Worm (Caenorhabditis elegans) whole organism, L2 larva: Measurements from ENCODE around the gene tag-243.

Source experiments
- C34F6.9 ChIP-seq: fragments of 150-350 bp; optimal IDR thresholded peaks from 2 replicates; lab custom pipeline; 2014; ENCODE audit warnings: missing biosample characterization, missing genetic modification characterization
- Y55F3AM.14 ChIP-seq: fragments of 200-800 bp; sonication (Bioruptor generic); optimal IDR thresholded peaks from 2 replicates; lab custom pipeline; 2018; ENCODE audit warnings: mild to moderate bottlenecking, missing genetic modification characterization, missing compliant biosample characterization
- ZK546.5 ChIP-seq: sonication (generic microtip); optimal IDR thresholded peaks from 2 replicates; lab custom pipeline; 2017; ENCODE audit warnings: missing biosample characterization, missing genetic modification characterization
- aly-2 ChIP-seq: fragments of 150-350 bp; optimal IDR thresholded peaks from 2 replicates; lab custom pipeline; 2014; ENCODE audit warnings: missing biosample characterization, missing genetic modification characterization
- blmp-1 ChIP-seq: sonication (generic microtip); optimal IDR thresholded peaks from 2 replicates; lab custom pipeline; 2017; ENCODE audit warnings: missing genetic modification characterization, mild to moderate bottlenecking, missing compliant biosample characterization, antibody characterized with exemption, moderate library complexity; ENCODE audit not compliant: insufficient read depth
- ceh-16 ChIP-seq: fragments of 150-350 bp; optimal IDR thresholded peaks from 2 replicates; lab custom pipeline; 2014; ENCODE audit warnings: missing biosample characterization, missing genetic modification characterization
- ceh-82 ChIP-seq: fragments of 150-350 bp; optimal IDR thresholded peaks from 2 replicates; lab custom pipeline; 2014; ENCODE audit warnings: missing biosample characterization, missing genetic modification characterization
- crh-2 ChIP-seq: sonication (generic microtip); optimal IDR thresholded peaks from 2 replicates; lab custom pipeline; 2017; ENCODE audit warnings: missing biosample characterization, missing genetic modification characterization
- dmd-4 ChIP-seq: sonication (generic microtip); optimal IDR thresholded peaks from 2 replicates; lab custom pipeline; 2017; ENCODE audit warnings: missing biosample characterization, missing genetic modification characterization
- gmeb-1 ChIP-seq: fragments of 150-350 bp; optimal IDR thresholded peaks from 2 replicates; lab custom pipeline; 2014; ENCODE audit warnings: missing biosample characterization, missing genetic modification characterization
- lin-39 ChIP-seq: fragments of 150-350 bp; optimal IDR thresholded peaks from 2 replicates; lab custom pipeline; 2014; ENCODE audit warnings: missing biosample characterization, missing genetic modification reagents, missing genetic modification characterization
- lsy-2 ChIP-seq, 2 experiments: fragments of 150-350 bp in 1 of 2; sonication (generic microtip) in 1 of 2; optimal IDR thresholded peaks; 2 replicates each; lab custom pipeline; 2014 to 2017; ENCODE audit warnings: missing biosample characterization in 2 of 2, missing genetic modification characterization in 2 of 2
- mbf-1 ChIP-seq: sonication (generic microtip); optimal IDR thresholded peaks from 2 replicates; lab custom pipeline; 2017; ENCODE audit warnings: missing biosample characterization, missing genetic modification characterization
- mdl-1 ChIP-seq, 2 experiments: fragments of 150-350 bp in 1 of 2; sonication (generic microtip) in 1 of 2; optimal IDR thresholded peaks; 2 replicates each; lab custom pipeline; 2017; ENCODE audit warnings: missing biosample characterization in 2 of 2, missing genetic modification characterization in 2 of 2
- nhr-11 ChIP-seq: fragments of 150-350 bp; optimal IDR thresholded peaks from 2 replicates; lab custom pipeline; 2014; ENCODE audit warnings: missing biosample characterization, missing genetic modification characterization
- nhr-12 ChIP-seq: fragments of 150-350 bp; optimal IDR thresholded peaks from 2 replicates; lab custom pipeline; 2014; ENCODE audit warnings: missing biosample characterization, missing genetic modification characterization
- nhr-21 ChIP-seq: fragments of 150-350 bp; optimal IDR thresholded peaks from 2 replicates; lab custom pipeline; 2014; ENCODE audit warnings: missing biosample characterization, missing genetic modification characterization
- nhr-237 ChIP-seq: fragments of 150-350 bp; optimal IDR thresholded peaks from 2 replicates; lab custom pipeline; 2014; ENCODE audit warnings: missing biosample characterization, missing genetic modification characterization
- nhr-6 ChIP-seq: fragments of 150-350 bp; optimal IDR thresholded peaks from 2 replicates; lab custom pipeline; 2014; ENCODE audit warnings: missing biosample characterization, missing genetic modification characterization
- nhr-77 ChIP-seq: fragments of 150-350 bp; optimal IDR thresholded peaks from 2 replicates; lab custom pipeline; 2014; ENCODE audit warnings: missing biosample characterization, missing genetic modification characterization
- peb-1 ChIP-seq: fragments of 150-350 bp; optimal IDR thresholded peaks from 2 replicates; lab custom pipeline; 2014; ENCODE audit warnings: missing biosample characterization, missing genetic modification characterization
- sem-4 ChIP-seq: fragments of 150-350 bp; optimal IDR thresholded peaks from 2 replicates; lab custom pipeline; 2014; ENCODE audit warnings: missing biosample characterization, missing genetic modification reagents, missing genetic modification characterization
- skn-1 ChIP-seq: sonication (generic microtip); optimal IDR thresholded peaks from 2 replicates; lab custom pipeline; 2017; ENCODE audit warnings: missing biosample characterization, missing genetic modification characterization
- sma-9 ChIP-seq, 2 experiments: fragments of 150-350 bp in 1 of 2; sonication (generic microtip) in 1 of 2; optimal IDR thresholded peaks; 2 replicates each; lab custom pipeline; 2014 to 2016; ENCODE audit warnings: missing genetic modification characterization in 2 of 2, mild to moderate bottlenecking in 1 of 2, missing biosample characterization in 1 of 2, missing compliant biosample characterization in 1 of 2, missing genetic modification reagents in 1 of 2, moderate library complexity in 1 of 2
- snpc-4 ChIP-seq: fragments of 150-350 bp; optimal IDR thresholded peaks from 2 replicates; lab custom pipeline; 2014; ENCODE audit warnings: missing biosample characterization, missing genetic modification characterization
- unc-39 ChIP-seq: fragments of 150-350 bp; optimal IDR thresholded peaks from 2 replicates; lab custom pipeline; 2014; ENCODE audit warnings: missing biosample characterization, missing genetic modification characterization
- unc-55 ChIP-seq: fragments of 150-350 bp; sonication (generic microtip); optimal IDR thresholded peaks from 3 replicates; lab custom pipeline; 2014; ENCODE audit warnings: missing biosample characterization, missing genetic modification reagents, missing genetic modification characterization
- unc-62 ChIP-seq: fragments of 150-350 bp; optimal IDR thresholded peaks from 2 replicates; lab custom pipeline; 2014; ENCODE audit warnings: missing biosample characterization, missing genetic modification reagents, missing genetic modification characterization
- zag-1 ChIP-seq: fragments of 150-350 bp; optimal IDR thresholded peaks from 2 replicates; lab custom pipeline; 2014; ENCODE audit warnings: missing biosample characterization, missing genetic modification characterization
- ztf-1 ChIP-seq: fragments of 200-800 bp; sonication (Bioruptor generic); conservative IDR thresholded peaks from 2 replicates; pipeline ENCODE4 v1.3.6; 2022; ENCODE audit warnings: missing genetic modification characterization, missing compliant biosample characterization
- ztf-11 ChIP-seq: sonication (generic microtip); optimal IDR thresholded peaks from 2 replicates; lab custom pipeline; 2017; ENCODE audit warnings: missing biosample characterization, missing genetic modification characterization
- ztf-4 ChIP-seq: fragments of 150-350 bp; optimal IDR thresholded peaks from 2 replicates; lab custom pipeline; 2014; ENCODE audit warnings: missing biosample characterization, missing genetic modification characterization

tag-243 gene

DNA sequence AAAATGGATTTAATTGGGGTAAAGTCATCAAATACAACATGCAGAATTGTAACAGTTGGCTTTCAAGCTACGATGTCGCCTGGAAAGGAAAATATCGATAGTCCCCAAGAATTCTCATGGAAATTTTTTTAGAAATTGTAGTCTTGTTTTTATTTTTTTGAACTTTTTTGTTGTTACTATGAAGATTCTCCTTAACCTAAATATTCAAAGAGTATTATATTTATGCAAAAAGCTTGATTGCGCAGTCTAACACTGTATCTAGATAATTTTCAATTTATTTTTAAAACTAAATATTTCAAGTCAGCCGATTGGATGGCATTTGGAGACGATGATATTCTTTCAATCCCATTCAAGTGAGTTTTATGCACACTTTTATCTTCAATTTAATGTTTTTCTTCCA, 17.0 kb upstream of the tag-243 start, which contains the start of gene pgap-2:
Gene pgap-2, plus strand, starts transcription at position 301 of the 400 bp plus-strand sequence.
- TF ChIP-seq unc-62 (GFP tag; lab: Kevin White, UChicago): no peak
- TF ChIP-seq, all 48 proteins: peak for 0

DNA sequence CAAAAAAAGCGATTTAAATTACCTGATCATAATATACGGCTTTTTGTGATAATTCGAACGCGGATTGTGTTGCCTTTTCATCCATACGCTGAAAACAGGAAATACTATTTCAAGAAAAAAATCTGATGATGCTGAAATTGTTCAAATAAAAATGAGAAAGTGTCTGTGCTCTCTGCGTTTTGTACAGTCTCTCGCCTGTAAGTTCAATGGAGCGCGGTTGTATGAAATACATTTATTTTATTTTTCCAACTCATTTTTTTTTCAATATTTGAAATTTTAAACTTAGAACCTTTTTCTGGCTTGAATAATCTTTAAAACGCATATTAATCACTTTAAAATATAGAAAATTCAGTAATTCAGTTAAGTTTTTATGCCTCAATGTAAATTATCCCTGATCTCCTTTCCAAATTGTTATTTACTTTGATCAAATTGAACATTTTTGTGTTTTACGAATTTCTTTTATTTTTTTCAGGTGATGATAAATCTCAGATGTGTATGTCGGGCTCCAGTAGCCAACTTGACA, 15.7 kb upstream of the tag-243 start, which contains the start of the genes clp-2 and mrpl-16:
Gene clp-2, minus strand, starts transcription at position 94 of the 523 bp plus-strand sequence.
Gene mrpl-16, plus strand, starts transcription at position 473 of the 523 bp plus-strand sequence.
- TF ChIP-seq unc-55 (GFP tag; lab: Kevin White, UChicago) (peak; percentile 59), lsy-2 (tag; optimal IDR thresholded peaks at IDR 0.05; lab: Kevin White, UChicago) (peak in 1 of 2 experiments; percentile 59), aly-2 (tag; lab: Kevin White, UChicago) (no peak), C34F6.9 (peak; percentile 58), crh-2 (tag; lab: Kevin White, UChicago) (peak; percentile 12)
- TF ChIP-seq, all 48 proteins: peak for 4

DNA sequence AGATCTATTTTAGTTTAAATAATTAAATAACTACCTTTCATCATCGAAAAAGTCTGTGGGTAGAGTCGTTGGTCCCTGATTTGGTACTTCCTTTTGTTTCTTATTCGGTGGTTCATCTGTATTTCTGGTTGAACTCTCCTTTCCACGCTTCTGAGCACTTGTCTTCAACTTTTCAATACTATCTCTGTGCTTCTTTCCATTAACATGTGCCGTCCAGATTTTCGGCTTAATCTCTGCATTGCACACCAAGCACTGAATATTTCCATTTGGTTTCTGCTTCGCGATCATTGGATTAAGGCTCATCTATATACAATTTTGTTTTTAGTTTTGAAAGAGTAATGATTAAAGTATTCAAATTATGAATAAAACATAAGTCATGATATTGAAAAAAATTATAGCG, 11.7 kb upstream of the tag-243 start, which contains the start of gene sel-13:
Gene sel-13, minus strand, starts transcription at position 303 of the 400 bp plus-strand sequence.
- TF ChIP-seq mbf-1 (tag; lab: Kevin White, UChicago) (no peak), C34F6.9 (no peak), ceh-16 (tag; lab: Kevin White, UChicago) (no peak), skn-1 (tag; lab: Kevin White, UChicago) (no peak), mdl-1 (tag; optimal IDR thresholded peaks at IDR 0.05; lab: Kevin White, UChicago) (no peak), nhr-21 (tag; lab: Kevin White, UChicago) (no peak), dmd-4 (tag; lab: Kevin White, UChicago) (no peak), ceh-82 (tag; lab: Kevin White, UChicago) (no peak), unc-39 (no peak)
- TF ChIP-seq, all 48 proteins: peak for 0

DNA sequence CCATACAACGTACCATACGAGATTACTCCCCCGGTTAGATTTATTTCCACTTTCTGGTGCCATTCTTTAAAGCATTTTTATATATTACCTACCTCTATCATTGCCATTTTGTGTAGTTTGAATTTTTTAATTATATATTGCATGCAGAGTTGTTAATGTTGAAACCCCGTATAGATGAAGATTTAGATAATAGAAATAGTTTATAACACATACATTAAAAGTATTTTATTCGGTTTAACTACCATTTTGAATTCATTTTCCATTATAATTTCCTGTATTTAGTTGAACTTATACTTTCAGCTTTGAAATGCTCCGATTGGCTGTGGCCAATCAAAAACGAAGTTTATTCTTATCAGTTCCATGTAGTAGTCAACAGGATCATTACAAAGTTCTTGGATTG, 9.6 kb upstream of the tag-243 start, which contains the start of gene dnj-18:
Gene dnj-18, plus strand, starts transcription at position 301 of the 400 bp plus-strand sequence.
- TF ChIP-seq gmeb-1 (tag; lab: Kevin White, UChicago) (no peak), ceh-16 (tag; lab: Kevin White, UChicago) (no peak), lin-39 (tag; lab: Kevin White, UChicago) (no peak), nhr-11 (tag; lab: Kevin White, UChicago) (no peak), nhr-237 (tag; lab: Kevin White, UChicago) (no peak), nhr-6 (tag; lab: Kevin White, UChicago) (no peak), nhr-21 (tag; lab: Kevin White, UChicago) (no peak)
- TF ChIP-seq, all 48 proteins: peak for 0

ce11 chrIII:4696903-4697302, 8.6 kb upstream of the tag-243 start:
- TF ChIP-seq ztf-1 (GFP tag; lab: Robert Waterston, UW) (no peak), mbf-1 (tag; lab: Kevin White, UChicago) (no peak), unc-62 (GFP tag; lab: Kevin White, UChicago) (no peak), skn-1 (tag; lab: Kevin White, UChicago) (no peak), peb-1 (no peak), nhr-12 (tag; lab: Kevin White, UChicago) (no peak), nhr-77 (tag; lab: Kevin White, UChicago) (no peak), sma-9 (GFP tag; optimal IDR thresholded peaks at IDR 0.05; lab: Kevin White, UChicago) (no peak), sma-9 (tag; optimal IDR thresholded peaks at IDR 0.05; lab: Kevin White, UChicago) (no peak), nhr-6 (tag; lab: Kevin White, UChicago) (no peak), nhr-237 (tag; lab: Kevin White, UChicago) (no peak), ztf-11 (no peak), ZK546.5 (tag; lab: Kevin White, UChicago) (no peak)
- TF ChIP-seq, all 48 proteins: peak for 0

ce11 chrIII:4695057-4695456, 6.8 kb upstream of the tag-243 start, which contains the start of gene T04A8.7:
Gene T04A8.7 (plus strand): TSS chrIII:4695357.
- TF ChIP-seq dmd-4 (tag; lab: Kevin White, UChicago): no peak
- TF ChIP-seq unc-55 (GFP tag; lab: Kevin White, UChicago): no peak
- no peak for TF ChIP-seq snpc-4 (tag; lab: Kevin White, UChicago)
- no peak for TF ChIP-seq lsy-2 (tag; optimal IDR thresholded peaks at IDR 0.05; lab: Kevin White, UChicago)
- TF ChIP-seq ztf-1 (GFP tag; lab: Robert Waterston, UW): no peak
- TF ChIP-seq blmp-1 (tag; lab: Kevin White, UChicago): no peak
- TF ChIP-seq zag-1 (tag; lab: Kevin White, UChicago): no peak
- TF ChIP-seq nhr-77 (tag; lab: Kevin White, UChicago): no peak
- TF ChIP-seq Y55F3AM.14 (GFP tag; lab: Kevin White, UChicago): no peak
- TF ChIP-seq nhr-6 (tag; lab: Kevin White, UChicago): no peak
- TF ChIP-seq nhr-12 (tag; lab: Kevin White, UChicago): no peak
- TF ChIP-seq ztf-4 (tag; lab: Kevin White, UChicago): no peak
- no peak for TF ChIP-seq aly-2 (tag; lab: Kevin White, UChicago)
- no peak for TF ChIP-seq sem-4 (tag; lab: Kevin White, UChicago)
